Fruit fly (Drosophila melanogaster): ENCODE data around the gene Syx8.

- TF ChIP-seq Gug (GFP tag; IDR thresholded peaks at IDR 0.05): no peak
- TF ChIP-seq svp (GFP tag): no peak
- no peak for TF ChIP-seq Smox (GFP tag; optimal IDR thresholded peaks at IDR 0.05)
- TF ChIP-seq ss (GFP tag; optimal IDR thresholded peaks at IDR 0.05): no peak
Observed at dm6 chr3L:16545511-16545910, 41.3 kb downstream of the Syx8 start, which contains the start of gene CG13033.

All from whole organism, prepupa.